Fruit fly (Drosophila melanogaster): ENCODE results near the gene CG12535.

The CG12535 gene

DNA sequence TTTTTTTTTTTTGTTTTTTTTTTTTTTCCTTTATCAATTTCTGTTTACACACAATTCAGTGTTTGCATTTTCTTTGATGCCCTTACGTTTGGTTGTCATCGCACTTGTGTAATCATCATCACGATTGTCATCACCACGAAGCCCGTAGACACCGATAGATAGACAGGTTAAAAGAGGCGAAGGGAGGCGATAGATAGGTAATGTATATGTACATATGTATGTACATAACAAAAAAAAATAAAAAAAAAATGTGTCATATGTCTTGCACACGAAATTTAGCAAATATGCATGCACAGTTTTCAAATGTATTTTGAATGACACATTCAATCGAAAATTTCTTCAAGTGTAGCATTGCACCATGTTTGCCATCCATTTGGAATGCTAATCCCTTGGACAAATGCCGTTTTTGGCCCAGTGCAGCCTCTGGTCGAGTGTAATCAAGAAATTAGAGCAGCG lies 91.0 kb downstream of the CG12535 start:
- peak; percentile 22 for TF ChIP-seq sv (GFP tag; optimal IDR thresholded peaks at IDR 0.05)
- no peak for TF ChIP-seq brk (GFP tag; optimal IDR thresholded peaks at IDR 0.05)
- TF ChIP-seq sage (GFP tag; optimal IDR thresholded peaks at IDR 0.05) = no peak
- TF ChIP-seq foxo (GFP tag; optimal IDR thresholded peaks at IDR 0.05) = peak in 1 of 2 experiments; percentile 11

dm6 chrX:3356937-3357552 lies 91.7 kb downstream of the CG12535 start:
- TF ChIP-seq h (GFP tag; optimal IDR thresholded peaks at IDR 0.05) (no peak), Hr83 (GFP tag; optimal IDR thresholded peaks at IDR 0.05; ENCODE audit: poor library complexity, severe bottlenecking) (no peak), brk (GFP tag; optimal IDR thresholded peaks at IDR 0.05) (no peak), foxo (GFP tag; optimal IDR thresholded peaks at IDR 0.05) (no peak), rgr (GFP tag; optimal IDR thresholded peaks at IDR 0.05) (no peak), OdsH (GFP tag; optimal IDR thresholded peaks at IDR 0.05) (no peak)

dm6 chrX:3356289-3356688 lies 92.5 kb downstream of the CG12535 start:
- TF ChIP-seq psq (GFP tag; optimal IDR thresholded peaks at IDR 0.05) (no peak), CG32264 (GFP tag; optimal IDR thresholded peaks at IDR 0.05) (no peak), rgr (GFP tag; optimal IDR thresholded peaks at IDR 0.05) (no peak), Jra (GFP tag; optimal IDR thresholded peaks at IDR 0.05) (no peak), Hr78 (GFP tag; optimal IDR thresholded peaks at IDR 0.05) (no peak), dl (GFP tag; optimal IDR thresholded peaks at IDR 0.05; ENCODE audit: insufficient read depth in 1 of 2, partially characterized antibody in 2 of 2) (no peak), woc (GFP tag; optimal IDR thresholded peaks at IDR 0.05) (no peak), OdsH (GFP tag; optimal IDR thresholded peaks at IDR 0.05) (no peak), Vsx2 (GFP tag; optimal IDR thresholded peaks at IDR 0.05; ENCODE audit: partially characterized antibody) (no peak), Hr83 (GFP tag; optimal IDR thresholded peaks at IDR 0.05; ENCODE audit: poor library complexity, severe bottlenecking) (no peak), Abd-B (GFP tag; optimal IDR thresholded peaks at IDR 0.05) (no peak), jim (GFP tag; optimal IDR thresholded peaks at IDR 0.05) (no peak), h (GFP tag; optimal IDR thresholded peaks at IDR 0.05) (no peak), ey (GFP tag; optimal IDR thresholded peaks at IDR 0.05) (no peak), dsf (GFP tag; optimal IDR thresholded peaks at IDR 0.05; ENCODE audit: borderline replicate concordance) (no peak), CG9705 (GFP tag; optimal IDR thresholded peaks at IDR 0.05) (no peak), Dfd (GFP tag; optimal IDR thresholded peaks at IDR 0.05) (no peak), sv (GFP tag; optimal IDR thresholded peaks at IDR 0.05) (no peak)

dm6 chrX:3355180-3355579 lies 93.6 kb downstream of the CG12535 start:
- TF ChIP-seq sv (GFP tag; optimal IDR thresholded peaks at IDR 0.05) (peak; percentile 74), Abd-B (GFP tag; optimal IDR thresholded peaks at IDR 0.05) (no peak), OdsH (GFP tag; optimal IDR thresholded peaks at IDR 0.05) (no peak)

dm6 chrX:3354439-3354838 lies 94.3 kb downstream of the CG12535 start:
- no peak for TF ChIP-seq Rel (GFP tag; optimal IDR thresholded peaks at IDR 0.05)
- TF ChIP-seq Rel (tag; optimal IDR thresholded peaks at IDR 0.05) = no peak
- TF ChIP-seq Abd-B (GFP tag; optimal IDR thresholded peaks at IDR 0.05) = no peak
- no peak for TF ChIP-seq Dif (GFP tag; optimal IDR thresholded peaks at IDR 0.05; ENCODE audit: partially characterized antibody)
- TF ChIP-seq Sp1 (GFP tag; optimal IDR thresholded peaks at IDR 0.05) = no peak
- no peak for TF ChIP-seq Mio (GFP tag; optimal IDR thresholded peaks at IDR 0.05)
- TF ChIP-seq HLH106 (tag; optimal IDR thresholded peaks at IDR 0.05) = no peak
- TF ChIP-seq Dfd (GFP tag; optimal IDR thresholded peaks at IDR 0.05) = no peak
- TF ChIP-seq brk (GFP tag; optimal IDR thresholded peaks at IDR 0.05) = no peak
- no peak for TF ChIP-seq Jra (GFP tag; optimal IDR thresholded peaks at IDR 0.05)

- no peak for TF ChIP-seq OdsH (GFP tag; optimal IDR thresholded peaks at IDR 0.05)
- no peak for TF ChIP-seq GATAd (GFP tag; optimal IDR thresholded peaks at IDR 0.05)
- no peak for TF ChIP-seq Hr83 (GFP tag; optimal IDR thresholded peaks at IDR 0.05; ENCODE audit: poor library complexity, severe bottlenecking)
- TF ChIP-seq dmrt93B (GFP tag; optimal IDR thresholded peaks at IDR 0.05) = no peak
- TF ChIP-seq Sp1 (GFP tag; optimal IDR thresholded peaks at IDR 0.05) = no peak
- no peak for TF ChIP-seq sv (GFP tag; optimal IDR thresholded peaks at IDR 0.05)
- no peak for TF ChIP-seq Dfd (GFP tag; optimal IDR thresholded peaks at IDR 0.05)
- no peak for TF ChIP-seq CrebA (GFP tag; optimal IDR thresholded peaks at IDR 0.05; ENCODE audit: borderline replicate concordance)
- TF ChIP-seq Hnf4 (GFP tag; optimal IDR thresholded peaks at IDR 0.05) = no peak
Measured at dm6 chrX:3351560-3351959, 97.2 kb downstream of the CG12535 start.
